Worm (Caenorhabditis elegans) whole organism, L4/young adult: ENCODE data around the gene dnj-20.

Source experiments
- W03F9.2 ChIP-seq: fragments of 150-350 bp; optimal IDR thresholded peaks from 2 replicates; lab custom pipeline; 2014; ENCODE audit warnings: missing biosample characterization, missing genetic modification characterization
- dao-5 ChIP-seq: sonication (generic microtip); optimal IDR thresholded peaks from 2 replicates; lab custom pipeline; 2016; ENCODE audit warnings: missing genotype, missing genetic modification characterization, moderate library complexity, missing compliant biosample characterization
- him-1 ChIP-seq: sonication (generic microtip); optimal IDR thresholded peaks from 2 replicates; lab custom pipeline; 2016; ENCODE audit warnings: missing genotype, missing genetic modification reagents, missing genetic modification characterization, missing compliant biosample characterization

DNA sequence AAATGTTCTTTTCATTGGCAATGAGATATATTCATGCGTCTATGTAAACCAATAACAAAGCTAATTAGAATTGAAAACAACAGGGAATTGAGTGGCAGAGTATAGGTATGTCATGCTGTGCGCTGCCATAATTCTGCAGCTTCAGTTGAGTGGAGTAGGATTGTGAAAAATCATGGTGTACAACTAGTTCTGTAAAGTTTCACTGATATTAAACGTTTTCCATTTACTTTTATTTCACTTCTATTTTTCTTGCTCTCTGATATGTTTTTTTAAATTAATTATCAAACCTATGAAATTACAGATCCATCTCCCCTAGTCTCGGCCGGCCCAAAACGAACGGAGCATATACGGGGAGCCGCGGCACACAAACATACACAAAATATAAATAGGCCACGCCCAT lies 48.3 kb downstream of the dnj-20 start, which contains the start of gene exc-7:
- TF ChIP-seq W03F9.2 (no peak), him-1 (tag; lab: Kevin White, UChicago) (no peak), dao-5 (tag; lab: Kevin White, UChicago) (no peak)
